Worm (Caenorhabditis elegans) whole organism, late embryonic: Measurements from ENCODE around the gene T12G3.4.

ENCODE experiments used
- C38D4.7 ChIP-seq: fragments of 200-800 bp; sonication (Bioruptor generic); optimal IDR thresholded peaks from 2 replicates; lab custom pipeline; 2018; ENCODE audit warnings: mild to moderate bottlenecking, missing genetic modification characterization, moderate library complexity, missing compliant biosample characterization
- K02D7.2 ChIP-seq: sonication (generic microtip); optimal IDR thresholded peaks from 2 replicates; lab custom pipeline; 2017; ENCODE audit warnings: mild to moderate bottlenecking, missing genetic modification characterization, missing compliant biosample characterization
- K09A11.1 ChIP-seq: sonication (generic microtip); optimal IDR thresholded peaks from 2 replicates; lab custom pipeline; 2017; ENCODE audit warnings: antibody characterized with exemption, mild to moderate bottlenecking, missing genetic modification characterization, missing compliant biosample characterization; ENCODE audit not compliant: insufficient read depth
- T23F11.4 ChIP-seq: fragments of 200-800 bp; sonication (Bioruptor generic); optimal IDR thresholded peaks from 2 replicates; lab custom pipeline; 2018; ENCODE audit warnings: mild to moderate bottlenecking, missing genetic modification characterization, missing compliant biosample characterization
- Y22D7AL.16 ChIP-seq: sonication (generic microtip); optimal IDR thresholded peaks from 2 replicates; lab custom pipeline; 2016; ENCODE audit warnings: missing genetic modification characterization, missing compliant biosample characterization
- ama-1 ChIP-seq: fragments of 150-350 bp; optimal IDR thresholded peaks from 2 replicates; lab custom pipeline; 2014
- ceh-18 ChIP-seq: sonication (generic microtip); optimal IDR thresholded peaks from 2 replicates; lab custom pipeline; 2016; ENCODE audit warnings: missing genetic modification characterization, missing compliant biosample characterization
- ceh-19 ChIP-seq: fragments of 200-800 bp; sonication (Bioruptor generic); optimal IDR thresholded peaks from 2 replicates; lab custom pipeline; 2018; ENCODE audit warnings: mild to moderate bottlenecking, missing genetic modification characterization, missing compliant biosample characterization
- ceh-2 ChIP-seq: sonication (generic microtip); optimal IDR thresholded peaks from 2 replicates; lab custom pipeline; 2016; ENCODE audit warnings: missing genotype, missing genetic modification characterization, missing compliant biosample characterization
- ceh-22 ChIP-seq: sonication (generic microtip); optimal IDR thresholded peaks from 2 replicates; lab custom pipeline; 2017; ENCODE audit warnings: missing biosample characterization, missing genetic modification characterization
- ceh-24 ChIP-seq: sonication (generic microtip); optimal IDR thresholded peaks from 2 replicates; lab custom pipeline; 2016; ENCODE audit warnings: mild to moderate bottlenecking, missing genetic modification characterization, missing compliant biosample characterization
- ceh-30 ChIP-seq: fragments of 150-350 bp; optimal IDR thresholded peaks from 2 replicates; lab custom pipeline; 2014; ENCODE audit warnings: missing biosample characterization, missing genetic modification characterization
- ceh-34 ChIP-seq: sonication (generic microtip); optimal IDR thresholded peaks from 2 replicates; lab custom pipeline; 2016; ENCODE audit warnings: mild to moderate bottlenecking, missing genetic modification characterization, missing compliant biosample characterization
- ceh-45 ChIP-seq: fragments of 200-800 bp; sonication (Bioruptor generic); IDR thresholded peaks from 2 replicates; pipeline ENCODE4 v1.3.6; 2022; ENCODE audit warnings: missing genetic modification reagents, missing genetic modification characterization, missing compliant biosample characterization
- ceh-48 ChIP-seq: sonication (generic microtip); optimal IDR thresholded peaks from 2 replicates; lab custom pipeline; 2016; ENCODE audit warnings: missing genetic modification characterization, inconsistent platforms, missing compliant biosample characterization
- ceh-6 ChIP-seq: fragments of 200-800 bp; sonication (Bioruptor generic); optimal IDR thresholded peaks from 2 replicates; lab custom pipeline; 2018; ENCODE audit warnings: mild to moderate bottlenecking, missing genetic modification characterization, missing compliant biosample characterization
- ceh-9 ChIP-seq: sonication (generic microtip); optimal IDR thresholded peaks from 2 replicates; lab custom pipeline; 2016; ENCODE audit warnings: mild to moderate bottlenecking, missing genetic modification characterization, inconsistent platforms, missing compliant biosample characterization
- che-1 ChIP-seq: sonication (generic microtip); optimal IDR thresholded peaks from 2 replicates; lab custom pipeline; 2016; ENCODE audit warnings: mild to moderate bottlenecking, missing genetic modification characterization, missing compliant biosample characterization
- dmd-4 ChIP-seq: sonication (generic microtip); optimal IDR thresholded peaks from 2 replicates; lab custom pipeline; 2016; ENCODE audit warnings: borderline replicate concordance, missing genetic modification characterization, missing compliant biosample characterization
- dve-1 ChIP-seq: sonication (generic microtip); optimal IDR thresholded peaks from 2 replicates; lab custom pipeline; 2017; ENCODE audit warnings: antibody characterized with exemption, mild to moderate bottlenecking, missing genetic modification characterization, missing compliant biosample characterization
- elt-2 ChIP-seq: sonication (generic microtip); optimal IDR thresholded peaks from 2 replicates; lab custom pipeline; 2016; ENCODE audit warnings: missing genetic modification reagents, missing genetic modification characterization, missing compliant biosample characterization
- fax-1 ChIP-seq: sonication (generic microtip); optimal IDR thresholded peaks from 2 replicates; lab custom pipeline; 2016; ENCODE audit warnings: missing genotype, missing genetic modification characterization, missing compliant biosample characterization
- fkh-10 ChIP-seq: fragments of 150-350 bp; optimal IDR thresholded peaks from 2 replicates; lab custom pipeline; 2014; ENCODE audit warnings: missing biosample characterization, missing genetic modification reagents, missing genetic modification characterization
- fkh-6 ChIP-seq: sonication (generic microtip); optimal IDR thresholded peaks from 2 replicates; lab custom pipeline; 2016; ENCODE audit warnings: missing genetic modification characterization, missing compliant biosample characterization
- hlh-15 ChIP-seq: sonication (generic microtip); optimal IDR thresholded peaks from 2 replicates; lab custom pipeline; 2016; ENCODE audit warnings: missing genetic modification characterization, missing compliant biosample characterization
- hlh-8 ChIP-seq: sonication (generic microtip); optimal IDR thresholded peaks from 2 replicates; lab custom pipeline; 2016; ENCODE audit warnings: missing genotype, missing genetic modification characterization, missing compliant biosample characterization
- madf-2 ChIP-seq: sonication (generic microtip); optimal IDR thresholded peaks from 2 replicates; lab custom pipeline; 2017; ENCODE audit warnings: missing genetic modification characterization, missing compliant biosample characterization
- mec-3 ChIP-seq: sonication (generic microtip); optimal IDR thresholded peaks from 2 replicates; lab custom pipeline; 2016; ENCODE audit warnings: borderline replicate concordance, missing genetic modification characterization, missing compliant biosample characterization
- odd-2 ChIP-seq: sonication (generic microtip); optimal IDR thresholded peaks from 2 replicates; lab custom pipeline; 2017; ENCODE audit warnings: antibody characterized with exemption, mild to moderate bottlenecking, missing genetic modification characterization, missing compliant biosample characterization
- pag-3 ChIP-seq: sonication (generic microtip); optimal IDR thresholded peaks from 2 replicates; lab custom pipeline; 2016; ENCODE audit warnings: missing compliant biosample characterization, missing genetic modification characterization, borderline replicate concordance
- pat-9 ChIP-seq: fragments of 200-800 bp; sonication (Bioruptor generic); optimal IDR thresholded peaks from 2 replicates; lab custom pipeline; 2018; ENCODE audit warnings: mild to moderate bottlenecking, missing genetic modification characterization, moderate library complexity, missing compliant biosample characterization
- pha-2 ChIP-seq: sonication (generic microtip); optimal IDR thresholded peaks from 2 replicates; lab custom pipeline; 2017; ENCODE audit warnings: mild to moderate bottlenecking, missing genetic modification characterization, missing compliant biosample characterization
- pqm-1 ChIP-seq: sonication (generic microtip); optimal IDR thresholded peaks from 2 replicates; lab custom pipeline; 2016; ENCODE audit warnings: missing genetic modification characterization, missing compliant biosample characterization
- pros-1 ChIP-seq: fragments of 150-350 bp; optimal IDR thresholded peaks from 2 replicates; lab custom pipeline; 2014; ENCODE audit warnings: missing biosample characterization, missing genetic modification reagents, missing genetic modification characterization
- sdc-2 ChIP-seq: sonication (generic microtip); optimal IDR thresholded peaks from 2 replicates; lab custom pipeline; 2016; ENCODE audit warnings: missing genotype, missing genetic modification characterization, missing compliant biosample characterization
- sox-4 ChIP-seq: sonication (generic microtip); optimal IDR thresholded peaks from 2 replicates; lab custom pipeline; 2017; ENCODE audit warnings: mild to moderate bottlenecking, missing genetic modification characterization, inconsistent platforms, missing compliant biosample characterization
- syd-9 ChIP-seq: sonication (generic microtip); optimal IDR thresholded peaks from 2 replicates; lab custom pipeline; 2016; ENCODE audit warnings: mild to moderate bottlenecking, missing genetic modification characterization, moderate library complexity, missing compliant biosample characterization
- tbx-2 ChIP-seq: sonication (generic microtip); optimal IDR thresholded peaks from 2 replicates; lab custom pipeline; 2016; ENCODE audit warnings: missing genetic modification characterization, missing compliant biosample characterization
- unc-3 ChIP-seq, 2 experiments: fragments of 200-800 bp in 1 of 2; sonication (Bioruptor generic) in 1 of 2; sonication (generic microtip) in 1 of 2; conservative IDR thresholded peaks in 1 of 2; optimal IDR thresholded peaks in 1 of 2; 2 replicates each; pipeline versions ENCODE4 v1.3.6 to Lab custom; 2016 to 2022; ENCODE audit warnings: missing compliant biosample characterization in 2 of 2, missing genetic modification characterization in 2 of 2, missing genetic modification reagents in 1 of 2

The T12G3.4 gene

DNA sequence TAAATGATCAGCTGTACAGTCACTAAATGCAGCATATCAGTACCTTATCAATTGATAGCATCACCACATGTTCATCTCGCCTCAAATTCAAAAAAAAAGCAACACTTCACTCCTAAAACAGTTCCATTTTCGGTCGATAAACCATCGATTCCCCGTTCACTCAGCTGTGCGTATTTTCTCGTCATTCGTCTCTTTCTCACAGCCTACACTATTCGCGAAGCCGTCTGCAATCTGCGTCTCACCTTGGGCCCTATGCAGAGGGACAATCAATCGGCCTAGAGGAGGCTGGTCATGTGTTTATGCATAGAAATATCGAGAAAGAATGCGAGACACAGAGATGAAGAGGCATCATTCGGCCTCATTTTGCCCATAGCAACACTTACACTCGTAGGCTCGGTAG lies 15.7 kb upstream of the T12G3.4 start (continued):
- no peak for TF ChIP-seq T23F11.4 (GFP tag; lab: Kevin White, UChicago)
- peak; percentile 52 for TF ChIP-seq ceh-18
- TF ChIP-seq pros-1 (tag; lab: Kevin White, UChicago): peak; percentile 35
- TF ChIP-seq ceh-48: peak; percentile 79
- TF ChIP-seq odd-2: no peak
- TF ChIP-seq dve-1 (tag; lab: Kevin White, UChicago): peak; percentile 63
- no peak for TF ChIP-seq syd-9 (tag; lab: Kevin White, UChicago)
- TF ChIP-seq madf-2 (tag; lab: Kevin White, UChicago): peak; percentile 45
- no peak for TF ChIP-seq sox-4 (tag; lab: Kevin White, UChicago)
- TF ChIP-seq sdc-2: peak; percentile 14
- no peak for TF ChIP-seq hlh-8 (tag; lab: Kevin White, UChicago)
- peak; percentile 59 for TF ChIP-seq ceh-34
- TF ChIP-seq mec-3 (tag; lab: Kevin White, UChicago): no peak
- peak; percentile 74 for TF ChIP-seq elt-2 (tag; lab: Kevin White, UChicago)
- no peak for TF ChIP-seq pha-2
- no peak for TF ChIP-seq ceh-6
- TF ChIP-seq ceh-24: no peak
- peak; percentile 70 for TF ChIP-seq ama-1 (lab: Kevin White, UChicago)
- no peak for TF ChIP-seq che-1
- no peak for TF ChIP-seq ceh-30 (tag; lab: Kevin White, UChicago)
- TF ChIP-seq ceh-2 (tag; lab: Kevin White, UChicago): peak; percentile 64
- TF ChIP-seq ceh-45 (GFP tag; lab: Robert Waterston, UW): no peak
- no peak for TF ChIP-seq fax-1 (tag; lab: Kevin White, UChicago)
- TF ChIP-seq fkh-6 (tag; lab: Kevin White, UChicago): no peak
- no peak for TF ChIP-seq hlh-15 (tag; lab: Kevin White, UChicago)

DNA sequence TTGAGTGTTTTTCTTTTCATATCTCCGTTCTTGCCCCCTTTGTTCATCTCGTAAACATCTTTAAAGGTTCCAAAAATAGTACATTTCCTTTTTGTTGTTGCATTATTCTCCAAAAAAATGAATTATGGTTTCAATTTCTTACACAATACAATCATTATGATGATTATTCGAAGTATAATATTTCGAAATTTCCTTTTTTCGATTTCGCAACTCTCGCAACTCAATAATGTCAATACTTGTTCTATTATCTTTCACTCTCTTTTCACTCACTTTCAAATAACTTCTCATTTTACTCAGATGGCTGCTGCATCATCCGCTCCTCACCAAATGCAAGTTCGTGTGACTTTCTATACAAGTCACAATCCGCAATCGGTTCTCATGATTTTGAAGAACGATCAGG lies 14.1 kb upstream of the T12G3.4 start, which contains the start of gene sqst-1:
TSS of gene sqst-1 (plus strand) at position 298 of the 400 bp plus-strand sequence.
- TF ChIP-seq odd-2: no peak
- no peak for TF ChIP-seq ceh-24
- no peak for TF ChIP-seq C38D4.7 (GFP tag; lab: Kevin White, UChicago)
- no peak for TF ChIP-seq che-1
- TF ChIP-seq ceh-6: no peak
- TF ChIP-seq ceh-45 (GFP tag; lab: Robert Waterston, UW): no peak
- no peak for TF ChIP-seq pros-1 (tag; lab: Kevin White, UChicago)
- no peak for TF ChIP-seq K02D7.2 (tag; lab: Kevin White, UChicago)
- TF ChIP-seq pha-2: no peak
- no peak for TF ChIP-seq dmd-4 (tag; lab: Kevin White, UChicago)
- TF ChIP-seq elt-2 (tag; lab: Kevin White, UChicago): no peak
- no peak for TF ChIP-seq fkh-10 (GFP tag; lab: Kevin White, UChicago)

DNA sequence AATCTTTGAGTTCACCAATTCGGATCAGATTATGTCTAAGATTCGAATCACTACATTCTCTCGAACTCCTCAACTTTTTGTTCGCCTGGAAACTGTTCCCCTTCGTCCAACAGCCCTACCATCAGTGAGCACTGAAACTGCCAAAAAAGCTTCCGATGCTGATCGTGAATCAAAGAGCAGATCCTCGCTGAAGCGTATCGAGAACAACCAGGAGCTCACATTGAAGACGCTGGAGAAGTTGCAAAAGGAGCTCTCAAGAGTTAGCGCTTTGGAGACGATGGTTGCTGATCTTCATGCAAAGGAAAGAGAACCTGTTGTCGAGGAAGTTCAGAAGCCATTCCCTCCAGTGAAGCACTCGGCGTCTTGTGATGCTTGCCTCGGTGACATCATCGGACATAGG lies 13.3 kb upstream of the T12G3.4 start:
- TF ChIP-seq ceh-45 (GFP tag; lab: Robert Waterston, UW) (no peak), ceh-2 (tag; lab: Kevin White, UChicago) (no peak), pag-3 (no peak), pat-9 (tag; lab: Kevin White, UChicago) (no peak), ceh-9 (tag; lab: Kevin White, UChicago) (no peak), K09A11.1 (tag; lab: Kevin White, UChicago) (no peak), T23F11.4 (GFP tag; lab: Kevin White, UChicago) (no peak), ceh-22 (tag; lab: Kevin White, UChicago) (no peak), ceh-6 (no peak), pha-2 (no peak), tbx-2 (tag; lab: Kevin White, UChicago) (no peak), pqm-1 (no peak), ceh-19 (no peak), fkh-10 (GFP tag; lab: Kevin White, UChicago) (no peak), ceh-18 (no peak), Y22D7AL.16 (tag; lab: Kevin White, UChicago) (no peak), hlh-8 (tag; lab: Kevin White, UChicago) (no peak), unc-3 (GFP tag; conservative IDR thresholded peaks at IDR 0.05; lab: Robert Waterston, UW) (no peak), unc-3 (tag; optimal IDR thresholded peaks at IDR 0.05; lab: Kevin White, UChicago) (no peak), madf-2 (tag; lab: Kevin White, UChicago) (no peak)
- TF ChIP-seq, all 69 proteins: peak for 0
